Worm (Caenorhabditis elegans) whole organism, early embryonic: ENCODE results near the gene sgo-1.

Experiments used
- aly-1 ChIP-seq: sonication (generic microtip); optimal IDR thresholded peaks from 2 replicates; lab custom pipeline; 2016; ENCODE audit warnings: missing genetic modification characterization, missing compliant biosample characterization
- ama-1 ChIP-seq: fragments of 150-350 bp; optimal IDR thresholded peaks from 2 replicates; lab custom pipeline; 2014
- flt-1 ChIP-seq: fragments of 200-800 bp; sonication (Bioruptor generic); IDR thresholded peaks from 2 replicates; pipeline ENCODE4 v1.3.6; 2022; ENCODE audit warnings: missing genetic modification characterization, missing compliant biosample characterization
- pes-1 ChIP-seq: fragments of 200-800 bp; sonication (Bioruptor generic); IDR thresholded peaks from 2 replicates; pipeline ENCODE4 v1.3.6; 2022; ENCODE audit warnings: missing genetic modification reagents, missing genetic modification characterization, missing compliant biosample characterization
- scrt-1 ChIP-seq: fragments of 200-800 bp; sonication (Bioruptor generic); IDR thresholded peaks from 2 replicates; pipeline ENCODE4 v1.3.6; 2022; ENCODE audit warnings: missing genetic modification characterization, missing compliant biosample characterization
- sea-1 ChIP-seq: fragments of 200-800 bp; sonication (Bioruptor generic); conservative IDR thresholded peaks from 2 replicates; pipeline ENCODE4 v1.3.6; 2022; ENCODE audit warnings: missing genetic modification characterization, missing compliant biosample characterization
- tbx-11 ChIP-seq: fragments of 200-800 bp; sonication (Bioruptor generic); IDR thresholded peaks from 2 replicates; pipeline ENCODE4 v1.3.6; 2022; ENCODE audit warnings: missing genetic modification characterization, missing compliant biosample characterization

ce11 chrIV:7841218-7841617 lies 44.9 kb upstream of the sgo-1 start:
- no peak for TF ChIP-seq flt-1 (GFP tag; lab: Robert Waterston, UW)
- no peak for TF ChIP-seq tbx-11
- TF ChIP-seq pes-1 (GFP tag; lab: Robert Waterston, UW), result no peak
- TF ChIP-seq ama-1 (lab: Kevin White, UChicago), result no peak
- TF ChIP-seq scrt-1 (GFP tag; lab: Robert Waterston, UW), result no peak
- no peak for TF ChIP-seq aly-1 (tag; lab: Kevin White, UChicago)
- no peak for TF ChIP-seq sea-1 (GFP tag; lab: Robert Waterston, UW)
